Fruit fly (Drosophila melanogaster) whole organism: ENCODE data around the gene CG13310.

Experiments used
- CG8478 ChIP-seq: fragments of >200 bp; optimal IDR thresholded peaks from 2 replicates; lab custom pipeline; 2018; ENCODE audit warnings: inconsistent platforms
- Dll ChIP-seq: fragments of >200 bp; optimal IDR thresholded peaks from 2 replicates; lab custom pipeline; 2017
- EcR ChIP-seq, 2 experiments: fragments of >200 bp; optimal IDR thresholded peaks; 2 replicates each; lab custom pipeline; 2017; ENCODE audit warnings: missing biosample characterization in 2 of 2, missing genetic modification characterization in 2 of 2, missing genetic modification reagents in 2 of 2
- pan ChIP-seq: fragments of >200 bp; optimal IDR thresholded peaks from 2 replicates; lab custom pipeline; 2017
- psq ChIP-seq: fragments of >200 bp; optimal IDR thresholded peaks from 2 replicates; lab custom pipeline; 2017
- usp ChIP-seq: fragments of >200 bp; optimal IDR thresholded peaks from 2 replicates; lab custom pipeline; 2017; ENCODE audit warnings: missing biosample characterization, missing genetic modification characterization, mixed read lengths

CG13310 gene

dm6 chr3L:8800432-8800831, at the start of gene CG13310:
TSS of gene CG13310 (minus strand) at chr3L:8800532.
- no peak for TF ChIP-seq usp (GFP tag; lab: Kevin White, UChicago)
- TF ChIP-seq pan (lab: Kevin White, UChicago) = no peak

- no peak for TF ChIP-seq Dll
- no peak for TF ChIP-seq pan (lab: Kevin White, UChicago)
- TF ChIP-seq psq (lab: Kevin White, UChicago) = no peak
- TF ChIP-seq CG8478 (lab: Kevin White, UChicago) = no peak
- no peak for TF ChIP-seq usp (GFP tag; lab: Kevin White, UChicago)
- no peak for TF ChIP-seq EcR (GFP tag; optimal IDR thresholded peaks at IDR 0.05; lab: Kevin White, UChicago)
Observed at dm6 chr3L:8849817-8850216, 49.5 kb upstream of the CG13310 start.

DNA sequence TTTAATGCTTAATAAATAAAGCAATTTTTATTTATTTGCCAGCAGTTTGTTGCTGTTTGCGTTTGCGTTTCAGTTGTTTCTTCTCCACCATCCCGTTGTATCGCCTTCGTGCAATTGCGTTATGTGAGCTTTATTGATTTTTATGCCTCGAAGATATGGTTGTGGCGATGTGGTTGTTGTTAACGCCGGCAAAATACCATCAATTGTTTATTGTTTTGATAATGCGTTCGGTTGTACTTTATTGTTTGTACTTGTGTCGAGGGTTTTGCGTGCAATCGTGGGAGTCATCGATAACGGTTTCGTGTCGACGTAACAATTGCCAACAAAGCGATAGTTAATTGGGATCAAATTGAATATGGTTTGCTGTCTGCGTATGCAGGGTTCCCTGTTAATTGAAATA, 42.0 kb upstream of the CG13310 start:
- no peak for TF ChIP-seq EcR (GFP tag; optimal IDR thresholded peaks at IDR 0.05; lab: Kevin White, UChicago)
- no peak for TF ChIP-seq Dll
- TF ChIP-seq usp (GFP tag; lab: Kevin White, UChicago) = no peak
- TF ChIP-seq CG8478 (lab: Kevin White, UChicago) = no peak
- TF ChIP-seq psq (lab: Kevin White, UChicago) = no peak
- TF ChIP-seq pan (lab: Kevin White, UChicago) = no peak

DNA sequence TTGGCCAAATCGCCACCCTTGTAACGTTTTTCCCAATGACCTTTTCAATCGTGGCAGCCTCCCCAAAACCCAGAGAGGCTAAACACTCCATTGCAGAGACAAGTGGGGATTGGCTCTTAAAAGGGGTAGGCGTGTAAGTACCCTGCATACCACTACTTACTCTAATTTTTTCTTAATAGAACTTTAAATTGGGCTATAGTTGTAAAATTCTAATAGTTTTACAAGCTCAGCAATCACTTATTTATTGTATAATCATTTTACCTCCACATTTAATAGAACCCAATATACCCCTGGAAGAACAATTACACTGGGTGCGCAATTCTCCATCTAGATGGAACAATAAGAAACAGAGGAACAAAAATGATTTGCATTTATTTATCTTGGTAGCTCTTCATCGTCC, 41.4 kb upstream of the CG13310 start:
- no peak for TF ChIP-seq Dll
- TF ChIP-seq usp (GFP tag; lab: Kevin White, UChicago) = no peak
- peak; percentile 63 for TF ChIP-seq pan (lab: Kevin White, UChicago)

- TF ChIP-seq CG8478 (lab: Kevin White, UChicago) (no peak), pan (lab: Kevin White, UChicago) (peak; percentile 88)
Observed at dm6 chr3L:8839563-8840425, 39.5 kb upstream of the CG13310 start.

DNA sequence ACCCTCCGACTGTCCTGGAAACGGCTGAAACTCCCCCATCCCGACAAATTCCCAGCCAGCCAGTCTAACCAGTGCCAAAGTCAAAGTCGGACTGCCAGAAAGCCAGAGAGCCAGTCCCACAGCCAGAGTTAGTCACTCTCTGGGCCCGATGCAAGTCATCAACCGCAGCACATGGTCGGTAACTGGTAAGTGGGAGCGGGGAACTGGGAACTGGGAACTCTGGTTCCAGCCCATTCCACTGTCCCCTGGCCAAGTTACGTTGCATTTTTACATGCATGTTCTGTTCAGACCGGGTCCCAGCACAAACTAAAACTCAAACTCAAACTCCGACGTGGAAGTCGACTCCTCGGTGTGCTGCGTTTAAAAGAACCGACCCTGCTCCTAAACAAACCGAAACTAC, 38.8 kb upstream of the CG13310 start:
- TF ChIP-seq psq (lab: Kevin White, UChicago) (no peak), EcR (GFP tag; optimal IDR thresholded peaks at IDR 0.05; lab: Kevin White, UChicago) (peak in 1 of 2 experiments; percentile 83)

DNA sequence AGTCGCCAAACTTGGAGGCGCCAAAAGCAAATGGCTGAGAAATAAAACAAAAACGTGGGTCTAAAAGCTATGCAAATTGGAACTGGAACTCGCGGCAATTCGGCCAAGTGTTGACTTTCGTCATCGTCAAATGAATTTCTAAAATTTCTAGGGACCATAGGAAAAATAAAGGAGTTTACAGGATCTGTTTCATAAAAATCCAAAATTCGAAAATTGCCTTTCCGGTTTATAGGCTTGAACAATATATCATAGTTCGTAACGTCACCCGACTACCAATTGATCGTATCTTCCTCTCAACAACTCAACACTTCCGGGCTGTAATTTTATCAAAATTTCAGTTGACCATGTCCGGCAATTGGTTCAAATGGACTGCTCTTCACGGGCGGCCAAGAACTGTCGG, 35.8 kb upstream of the CG13310 start, which contains the start of gene CG32026:
CG32026 (plus strand) TSS at position 301 of the 400 bp plus-strand sequence.
- TF ChIP-seq Dll = no peak
- TF ChIP-seq CG8478 (lab: Kevin White, UChicago) = no peak
- no peak for TF ChIP-seq EcR (GFP tag; optimal IDR thresholded peaks at IDR 0.05; lab: Kevin White, UChicago)
- no peak for TF ChIP-seq pan (lab: Kevin White, UChicago)

DNA sequence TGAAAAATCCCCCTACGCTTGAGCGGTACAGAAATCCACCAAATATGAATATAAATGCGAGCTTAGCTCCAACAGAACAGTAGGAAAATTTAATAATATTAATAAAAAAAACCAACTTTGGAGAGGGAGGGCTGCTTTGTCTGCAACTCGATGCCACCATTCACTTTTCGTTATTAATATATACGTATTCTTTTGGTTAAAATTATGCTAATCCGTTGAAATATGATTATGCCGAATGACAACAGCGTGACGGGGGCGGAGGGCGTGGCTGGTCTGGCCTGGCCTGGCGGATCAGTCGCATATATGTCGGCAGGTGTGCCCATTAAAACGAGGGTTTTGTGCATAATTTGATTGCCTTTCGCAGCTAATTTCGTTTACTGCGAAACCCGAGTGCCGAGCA, 35.1 kb upstream of the CG13310 start:
- TF ChIP-seq Dll (no peak), EcR (GFP tag; optimal IDR thresholded peaks at IDR 0.05; lab: Kevin White, UChicago) (no peak), psq (lab: Kevin White, UChicago) (no peak), CG8478 (lab: Kevin White, UChicago) (no peak), usp (GFP tag; lab: Kevin White, UChicago) (no peak), pan (lab: Kevin White, UChicago) (no peak)

DNA sequence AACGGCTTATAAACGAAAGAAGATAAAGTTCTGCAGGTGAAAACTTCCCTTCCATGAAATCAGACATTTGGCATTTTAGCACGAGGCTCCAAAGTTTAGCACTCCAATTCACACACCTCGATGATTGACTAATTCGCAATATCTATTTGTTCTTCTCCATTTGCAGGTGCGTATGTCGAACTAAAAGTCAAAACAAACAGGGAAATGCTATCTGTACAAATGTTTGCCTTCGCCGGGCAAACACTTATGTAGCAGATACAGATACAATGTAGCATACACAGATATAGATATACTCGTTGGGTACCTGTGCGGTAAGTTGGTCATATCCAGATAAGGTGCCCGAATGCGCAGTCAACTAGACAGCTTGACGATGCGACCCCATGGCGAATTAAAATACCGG, 34.6 kb upstream of the CG13310 start:
- no peak for TF ChIP-seq psq (lab: Kevin White, UChicago)
- no peak for TF ChIP-seq Dll
- TF ChIP-seq usp (GFP tag; lab: Kevin White, UChicago) = no peak
- no peak for TF ChIP-seq pan (lab: Kevin White, UChicago)
- no peak for TF ChIP-seq EcR (GFP tag; optimal IDR thresholded peaks at IDR 0.05; lab: Kevin White, UChicago)
- no peak for TF ChIP-seq CG8478 (lab: Kevin White, UChicago)

dm6 chr3L:8834486-8834885, 34.2 kb upstream of the CG13310 start:
- no peak for TF ChIP-seq Dll
- TF ChIP-seq psq (lab: Kevin White, UChicago) = no peak
- TF ChIP-seq usp (GFP tag; lab: Kevin White, UChicago) = no peak
- TF ChIP-seq CG8478 (lab: Kevin White, UChicago) = no peak
- TF ChIP-seq EcR (GFP tag; optimal IDR thresholded peaks at IDR 0.05; lab: Kevin White, UChicago) = no peak
- no peak for TF ChIP-seq pan (lab: Kevin White, UChicago)

dm6 chr3L:8833467-8833802, 33.1 kb upstream of the CG13310 start:
- TF ChIP-seq psq (lab: Kevin White, UChicago) (no peak), pan (lab: Kevin White, UChicago) (no peak), Dll (no peak), EcR (GFP tag; optimal IDR thresholded peaks at IDR 0.05; lab: Kevin White, UChicago) (no peak), usp (GFP tag; lab: Kevin White, UChicago) (no peak), CG8478 (lab: Kevin White, UChicago) (no peak)

dm6 chr3L:8832737-8833466, 32.6 kb upstream of the CG13310 start:
- TF ChIP-seq Dll (no peak), EcR (GFP tag; optimal IDR thresholded peaks at IDR 0.05; lab: Kevin White, UChicago) (no peak)
